Fruit fly (Drosophila melanogaster) whole organism, embryonic: ENCODE measurements around the gene CG17154.
A peak's percentile ranks its signal among the peaks of the same experiment; 100 is the strongest.

ENCODE experiments used
- CG10209 ChIP-seq: fragments of 200-800 bp; sonication (Bioruptor generic); optimal IDR thresholded peaks from 3 replicates; lab custom pipeline; 2017; ENCODE audit warnings: missing biosample characterization, mild to moderate bottlenecking, missing genetic modification characterization, missing genetic modification reagents
- CG10462 ChIP-seq: fragments of 200-800 bp; sonication (Bioruptor generic); optimal IDR thresholded peaks from 2 replicates; lab custom pipeline; 2016; ENCODE audit warnings: missing biosample characterization, missing genetic modification characterization
- CG10543 ChIP-seq: fragments of 200-800 bp; sonication (Bioruptor generic); optimal IDR thresholded peaks from 3 replicates; lab custom pipeline; 2017; ENCODE audit warnings: missing biosample characterization, mild to moderate bottlenecking, missing genetic modification characterization, moderate library complexity
- CG10959 ChIP-seq: fragments of 200-800 bp; sonication (Bioruptor generic); IDR thresholded peaks from 2 replicates; pipeline ENCODE4 v1.3.6; 2022; ENCODE audit warnings: missing biosample characterization, missing genetic modification characterization
- CG12104 ChIP-seq: fragments of 200-800 bp; sonication (Bioruptor generic); optimal IDR thresholded peaks from 3 replicates; lab custom pipeline; 2016; ENCODE audit warnings: missing biosample characterization, missing genetic modification characterization
- CG1233 ChIP-seq: fragments of 200-800 bp; sonication (Bioruptor generic); optimal IDR thresholded peaks from 4 replicates; lab custom pipeline; 2018; ENCODE audit warnings: missing biosample characterization, mild to moderate bottlenecking, missing genetic modification characterization
- CG14014 ChIP-seq: fragments of 200-800 bp; sonication (Bioruptor generic); IDR thresholded peaks from 2 replicates; pipeline ENCODE4 v1.3.6; 2022; ENCODE audit warnings: missing biosample characterization, missing genetic modification characterization
- CG14441 ChIP-seq: fragments of 200-800 bp; sonication (Bioruptor generic); IDR thresholded peaks from 2 replicates; pipeline ENCODE4 v1.3.6; 2022; ENCODE audit warnings: missing biosample characterization, missing genetic modification characterization
- CG14965 ChIP-seq: fragments of 200-800 bp; sonication (Bioruptor generic); optimal IDR thresholded peaks from 2 replicates; lab custom pipeline; 2016; ENCODE audit warnings: missing biosample characterization, missing genetic modification characterization, borderline replicate concordance
- CG15479 ChIP-seq: fragments of 200-800 bp; sonication (Bioruptor generic); optimal IDR thresholded peaks from 3 replicates; lab custom pipeline; 2019; ENCODE audit warnings: missing biosample characterization, mild to moderate bottlenecking, missing genetic modification characterization, moderate library complexity
- CG1603 ChIP-seq: fragments of 200-800 bp; sonication (Bioruptor generic); optimal IDR thresholded peaks from 2 replicates; lab custom pipeline; 2019; ENCODE audit warnings: missing biosample characterization, mild to moderate bottlenecking, missing genetic modification characterization, moderate library complexity
- CG3065 ChIP-seq: fragments of 200-800 bp; sonication (Bioruptor generic); optimal IDR thresholded peaks from 2 replicates; lab custom pipeline; 2016; ENCODE audit warnings: missing biosample characterization, missing genetic modification characterization
- CG31441 ChIP-seq: fragments of 200-800 bp; sonication (Bioruptor generic); IDR thresholded peaks from 2 replicates; pipeline ENCODE4 v1.3.6; 2022; ENCODE audit warnings: missing biosample characterization, missing genetic modification characterization
- CG33213 ChIP-seq: fragments of 200-800 bp; sonication (Bioruptor generic); optimal IDR thresholded peaks from 3 replicates; lab custom pipeline; 2016; ENCODE audit warnings: missing biosample characterization, missing genetic modification characterization
- CG34422 ChIP-seq: fragments of 200-800 bp; sonication (Bioruptor generic); IDR thresholded peaks from 3 replicates; pipeline ENCODE4 v1.3.6; 2022; ENCODE audit warnings: missing biosample characterization, missing genetic modification characterization
- CG3838 ChIP-seq: fragments of 200-800 bp; sonication (Bioruptor generic); optimal IDR thresholded peaks from 3 replicates; lab custom pipeline; 2016; ENCODE audit warnings: missing biosample characterization, missing genetic modification characterization
- CG4282 ChIP-seq: fragments of 200-800 bp; sonication (Bioruptor generic); optimal IDR thresholded peaks from 2 replicates; lab custom pipeline; 2016; ENCODE audit warnings: missing biosample characterization, missing genetic modification characterization
- CG43689 ChIP-seq: fragments of 200-800 bp; sonication (Bioruptor generic); IDR thresholded peaks from 2 replicates; pipeline ENCODE4 v1.3.6; 2022; ENCODE audit warnings: missing biosample characterization, missing genetic modification characterization
- CG8290 ChIP-seq, 3 experiments: fragments of 200-800 bp; sonication (Bioruptor generic); optimal IDR thresholded peaks; 2 replicates each; lab custom pipeline; 2016 to 2019; ENCODE audit warnings: missing biosample characterization in 3 of 3, missing genetic modification characterization in 3 of 3, mild to moderate bottlenecking in 2 of 3, moderate library complexity in 1 of 3
- CrebB ChIP-seq: fragments of 200-800 bp; sonication (Bioruptor generic); optimal IDR thresholded peaks from 3 replicates; lab custom pipeline; 2018; ENCODE audit warnings: missing biosample characterization, mild to moderate bottlenecking, missing genetic modification characterization
- Dll ChIP-seq: fragments of 200-800 bp; sonication (Bioruptor generic); IDR thresholded peaks from 4 replicates; pipeline ENCODE4 v1.3.6; 2022; ENCODE audit warnings: missing biosample characterization, missing genetic modification characterization; ENCODE audit not compliant: partially characterized antibody
- MESR4 ChIP-seq: fragments of 200-800 bp; sonication (Bioruptor generic); optimal IDR thresholded peaks from 2 replicates; lab custom pipeline; 2018; ENCODE audit warnings: missing biosample characterization, mild to moderate bottlenecking, missing genetic modification characterization, moderate library complexity
- Mrtf ChIP-seq: fragments of 200-800 bp; sonication (Bioruptor generic); IDR thresholded peaks from 3 replicates; pipeline ENCODE4 v1.3.6; 2022; ENCODE audit warnings: missing biosample characterization, missing genetic modification characterization
- Nf-YA ChIP-seq: fragments of 200-800 bp; sonication (Bioruptor generic); IDR thresholded peaks from 2 replicates; pipeline ENCODE4 v1.3.6; 2022; ENCODE audit warnings: missing biosample characterization, missing genetic modification characterization
- Nf-YB ChIP-seq: fragments of 200-800 bp; sonication (Bioruptor generic); optimal IDR thresholded peaks from 3 replicates; lab custom pipeline; 2019; ENCODE audit warnings: missing biosample characterization, mild to moderate bottlenecking, missing genetic modification characterization, moderate library complexity
- Ptx1 ChIP-seq: fragments of 200-800 bp; sonication (Bioruptor generic); IDR thresholded peaks from 2 replicates; pipeline ENCODE4 v1.3.6; 2022; ENCODE audit warnings: missing biosample characterization, missing genetic modification characterization
- Taf1 ChIP-seq: fragments of 200-800 bp; sonication (Bioruptor generic); IDR thresholded peaks from 2 replicates; pipeline ENCODE4 v1.3.6; 2022; ENCODE audit warnings: missing biosample characterization, missing genetic modification characterization
- ash1 ChIP-seq: fragments of 200-800 bp; sonication (Bioruptor generic); optimal IDR thresholded peaks from 2 replicates; lab custom pipeline; 2018; ENCODE audit warnings: missing biosample characterization, mild to moderate bottlenecking, missing genetic modification characterization
- ato ChIP-seq: fragments of 200-800 bp; sonication (Bioruptor generic); IDR thresholded peaks from 2 replicates; pipeline ENCODE4 v1.3.6; 2022; ENCODE audit warnings: missing biosample characterization, missing genetic modification characterization; ENCODE audit not compliant: partially characterized antibody
- bigmax ChIP-seq: fragments of 200-800 bp; sonication (Bioruptor generic); optimal IDR thresholded peaks from 2 replicates; lab custom pipeline; 2018; ENCODE audit warnings: missing biosample characterization, mild to moderate bottlenecking, missing genetic modification characterization
- caup ChIP-seq: fragments of 200-800 bp; sonication (Bioruptor generic); optimal IDR thresholded peaks from 3 replicates; lab custom pipeline; 2017; ENCODE audit warnings: missing biosample characterization, mild to moderate bottlenecking, missing genetic modification characterization, moderate library complexity; ENCODE audit not compliant: severe bottlenecking
- crp ChIP-seq, 2 experiments: fragments of 200-800 bp; sonication (Bioruptor generic); optimal IDR thresholded peaks; 2 replicates in 1 of 2; 3 replicates in 1 of 2; lab custom pipeline; 2017; ENCODE audit warnings: missing biosample characterization in 2 of 2, missing genetic modification characterization in 2 of 2, mild to moderate bottlenecking in 1 of 2, moderate library complexity in 1 of 2
- dysf ChIP-seq: fragments of 200-800 bp; sonication (Bioruptor generic); IDR thresholded peaks from 3 replicates; pipeline ENCODE4 v1.3.6; 2022; ENCODE audit warnings: missing biosample characterization, missing genetic modification characterization
- ems ChIP-seq: fragments of 200-800 bp; sonication (Bioruptor generic); optimal IDR thresholded peaks from 3 replicates; lab custom pipeline; 2016; ENCODE audit warnings: missing biosample characterization, missing genetic modification characterization
- esg ChIP-seq: fragments of 200-800 bp; sonication (Bioruptor generic); conservative IDR thresholded peaks from 2 replicates; pipeline ENCODE4 v1.3.6; 2022; ENCODE audit warnings: missing biosample characterization, missing genetic modification characterization
- fd64A ChIP-seq: fragments of 200-800 bp; sonication (Bioruptor generic); optimal IDR thresholded peaks from 3 replicates; lab custom pipeline; 2018; ENCODE audit warnings: missing biosample characterization, mild to moderate bottlenecking, missing genetic modification characterization
- hth ChIP-seq: fragments of >200 bp; optimal IDR thresholded peaks from 2 replicates; lab custom pipeline; 2017; ENCODE audit warnings: inconsistent platforms
- ind ChIP-seq: fragments of 200-800 bp; sonication (Bioruptor generic); optimal IDR thresholded peaks from 3 replicates; lab custom pipeline; 2016; ENCODE audit warnings: missing biosample characterization, missing genetic modification characterization
- lola ChIP-seq, 3 experiments: fragments of >200 bp in 2 of 3; fragments of 200-800 bp in 1 of 3; sonication (Bioruptor generic) in 1 of 3; optimal IDR thresholded peaks; 2 replicates each; lab custom pipeline; 2017 to 2019; ENCODE audit warnings: missing biosample characterization in 3 of 3, missing genetic modification characterization in 3 of 3, mild to moderate bottlenecking in 1 of 3, moderate library complexity in 1 of 3
- nom ChIP-seq: fragments of 200-800 bp; sonication (Bioruptor generic); optimal IDR thresholded peaks from 2 replicates; lab custom pipeline; 2017; ENCODE audit warnings: missing biosample characterization, missing genetic modification characterization, mild to moderate bottlenecking, moderate library complexity, missing genetic modification reagents
- run ChIP-seq: fragments of 200-800 bp; sonication (Bioruptor generic); optimal IDR thresholded peaks from 3 replicates; lab custom pipeline; 2018; ENCODE audit warnings: missing biosample characterization, mild to moderate bottlenecking, missing genetic modification characterization
- scrt ChIP-seq: fragments of 200-800 bp; sonication (Bioruptor generic); optimal IDR thresholded peaks from 2 replicates; lab custom pipeline; 2018; ENCODE audit warnings: missing biosample characterization, mild to moderate bottlenecking, missing genetic modification characterization, moderate library complexity
- sens-2 ChIP-seq: fragments of 200-800 bp; sonication (Bioruptor generic); IDR thresholded peaks from 2 replicates; pipeline ENCODE4 v1.3.6; 2022; ENCODE audit warnings: missing biosample characterization, missing genetic modification characterization
- slbo ChIP-seq: fragments of 200-800 bp; sonication (Bioruptor generic); IDR thresholded peaks from 2 replicates; pipeline ENCODE4 v1.3.6; 2022; ENCODE audit warnings: missing biosample characterization, missing genetic modification characterization
- slp2 ChIP-seq: fragments of 200-800 bp; sonication (Bioruptor generic); optimal IDR thresholded peaks from 2 replicates; lab custom pipeline; 2016; ENCODE audit warnings: missing biosample characterization, missing genetic modification characterization
- tin ChIP-seq: fragments of 200-800 bp; sonication (Bioruptor generic); optimal IDR thresholded peaks from 3 replicates; lab custom pipeline; 2016; ENCODE audit warnings: missing biosample characterization, missing genetic modification characterization
- wek ChIP-seq: fragments of 200-800 bp; sonication (Bioruptor generic); optimal IDR thresholded peaks from 3 replicates; lab custom pipeline; 2018; ENCODE audit warnings: missing biosample characterization, mild to moderate bottlenecking, missing genetic modification characterization, moderate library complexity
- wor ChIP-seq: fragments of 200-800 bp; sonication (Bioruptor generic); IDR thresholded peaks from 2 replicates; pipeline ENCODE4 v1.3.6; 2022; ENCODE audit warnings: missing biosample characterization, missing genetic modification characterization

CG17154 gene

DNA sequence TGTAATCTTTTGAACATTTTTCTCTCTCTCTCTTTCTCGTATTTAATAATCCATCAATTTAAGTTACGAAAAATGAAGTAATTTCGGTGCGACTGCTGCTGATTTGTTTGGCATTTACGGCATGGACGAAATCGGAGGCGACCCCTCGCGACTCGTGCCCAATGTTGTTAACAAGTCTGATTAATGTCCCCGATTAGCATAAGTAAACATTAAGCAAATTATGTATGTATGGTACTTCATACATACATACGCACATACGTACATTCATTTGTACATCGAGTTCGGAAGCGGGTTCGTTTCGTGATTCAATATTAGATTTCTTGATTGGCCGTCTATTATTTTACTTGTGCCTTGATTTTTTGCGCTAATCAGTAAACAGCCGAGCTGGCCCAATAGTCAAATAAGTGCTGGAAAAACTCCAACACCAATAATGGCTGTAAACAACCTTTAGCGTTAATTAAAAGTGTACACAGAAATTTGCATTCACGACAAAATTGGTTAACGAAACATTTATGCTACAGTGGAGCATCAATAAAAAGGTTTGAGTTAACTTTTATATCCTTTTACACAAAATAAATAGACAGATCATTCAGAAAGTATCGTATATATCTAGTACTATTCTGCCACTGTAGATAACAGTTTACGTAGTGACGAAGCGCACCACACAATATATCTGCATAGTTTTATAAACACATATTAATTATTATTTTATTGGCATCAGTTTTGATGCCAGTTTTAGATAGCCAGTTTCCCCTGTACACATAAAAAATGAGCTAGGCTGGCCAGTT, 2.7 kb downstream of the CG17154 start (continued):
- TF ChIP-seq CG10543 (GFP tag; lab: Kevin White, UChicago) (peak; percentile 70), CG8290 (GFP tag; optimal IDR thresholded peaks at IDR 0.05; lab: Kevin White, UChicago) (no peak), CG8290 (tag; optimal IDR thresholded peaks at IDR 0.05; lab: Kevin White, UChicago) (peak in 1 of 2 experiments; percentile 36), ato (GFP tag; lab: Robert Waterston, UW) (no peak), Nf-YA (GFP tag; lab: Robert Waterston, UW) (no peak), crp (GFP tag; optimal IDR thresholded peaks at IDR 0.05; lab: Kevin White, UChicago) (no peak), ash1 (no peak), caup (peak; percentile 31), CG4282 (GFP tag; lab: Kevin White, UChicago) (no peak), CG10959 (GFP tag; lab: Robert Waterston, UW) (no peak), lola (GFP tag; optimal IDR thresholded peaks at IDR 0.05; lab: Kevin White, UChicago) (no peak), CG1603 (tag; lab: Kevin White, UChicago) (peak; percentile 17), scrt (GFP tag; lab: Kevin White, UChicago) (peak; percentile 51), Ptx1 (GFP tag; lab: Robert Waterston, UW) (peak; percentile 77), wor (GFP tag; lab: Robert Waterston, UW) (no peak), slp2 (no peak), CG33213 (peak; percentile 11), Mrtf (GFP tag; lab: Robert Waterston, UW) (no peak; the same call in 2 of the 3 replicates), Dll (GFP tag; lab: Robert Waterston, UW) (no peak), CG31441 (peak; percentile 51; the same call in 1 of the 2 replicates), CG14441 (GFP tag; lab: Robert Waterston, UW) (peak; percentile 76), sens-2 (GFP tag; lab: Robert Waterston, UW) (no peak), Nf-YB (GFP tag; lab: Kevin White, UChicago) (peak; percentile 24), slbo (peak; percentile 83), wek (GFP tag; lab: Kevin White, UChicago) (peak; percentile 55), nom (GFP tag; lab: Kevin White, UChicago) (no peak), CG12104 (GFP tag; lab: Kevin White, UChicago) (peak; percentile 9), bigmax (no peak), run (peak; percentile 10), CG3065 (GFP tag; lab: Kevin White, UChicago) (no peak), dysf (peak; percentile 81), tin (GFP tag; lab: Kevin White, UChicago) (no peak), fd64A (GFP tag; lab: Kevin White, UChicago) (no peak), CG14965 (GFP tag; lab: Kevin White, UChicago) (no peak), CG14014 (GFP tag; lab: Robert Waterston, UW) (no peak; the same call in none of the 2 replicates), CG10209 (peak; percentile 59), CrebB (tag; lab: Kevin White, UChicago) (no peak), CG10462 (GFP tag; lab: Kevin White, UChicago) (no peak), Taf1 (peak; percentile 66), CG15479 (GFP tag; lab: Kevin White, UChicago) (no peak), esg (GFP tag; lab: Robert Waterston, UW) (0 out of 2 replicates have a peak, but pooled peaks have one; percentile 39), ind (GFP tag; lab: Kevin White, UChicago) (peak; percentile 69), CG1233 (GFP tag; lab: Kevin White, UChicago) (peak; percentile 43), CG34422 (GFP tag; lab: Robert Waterston, UW) (peak; percentile 73; the same call in 2 of the 3 replicates), CG43689 (peak; percentile 46; the same call in 1 of the 2 replicates), MESR4 (GFP tag; lab: Kevin White, UChicago) (no peak), ems (peak; percentile 51), hth (lab: Kevin White, UChicago) (no peak), CG3838 (GFP tag; lab: Kevin White, UChicago) (peak; percentile 16)
